Fruit fly (Drosophila melanogaster): ENCODE data around the gene CG2444.

The CG2444 gene

dm6 chrX:11686675-11687074, 18.4 kb downstream of the CG2444 start:
- no peak for TF ChIP-seq usp (GFP tag; optimal IDR thresholded peaks at IDR 0.05)
- TF ChIP-seq EcR (GFP tag; optimal IDR thresholded peaks at IDR 0.05), result no peak
- TF ChIP-seq pan (optimal IDR thresholded peaks at IDR 0.05), result no peak
- no peak for TF ChIP-seq psq (optimal IDR thresholded peaks at IDR 0.05)
- no peak for TF ChIP-seq Dll (optimal IDR thresholded peaks at IDR 0.05)

DNA sequence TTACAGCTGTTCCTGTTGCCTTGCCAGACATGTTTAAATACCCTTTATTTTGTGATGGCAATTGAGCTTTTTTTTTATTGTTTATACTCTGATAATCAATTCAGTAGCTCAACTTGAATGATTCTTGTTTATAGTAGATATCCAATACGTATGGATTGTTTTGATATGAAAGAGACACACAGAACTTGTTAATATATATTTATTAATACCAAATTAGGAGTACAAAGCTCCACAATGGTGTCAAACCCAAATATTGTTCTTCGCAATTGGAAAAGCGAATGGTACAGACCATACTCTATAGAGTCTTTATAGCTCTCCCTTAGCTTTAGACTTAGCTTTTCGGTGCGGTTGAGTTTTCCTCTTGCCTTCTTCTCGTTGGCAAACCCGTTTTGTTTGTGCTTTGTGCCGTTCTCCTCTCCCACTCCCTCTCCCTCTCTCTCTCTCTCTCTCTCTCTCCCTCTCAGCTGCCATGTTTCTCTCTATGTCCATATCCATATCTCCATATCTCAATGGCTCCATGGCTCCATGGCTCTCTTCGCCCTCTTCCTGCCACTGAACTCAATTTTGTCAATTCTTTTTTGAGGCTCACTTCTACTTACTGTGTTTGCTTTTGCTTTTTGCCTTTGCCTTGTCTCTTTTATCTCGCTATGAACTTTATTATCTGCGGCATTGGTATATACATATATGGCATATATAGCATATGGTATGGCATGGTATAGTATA, 19.0 kb downstream of the CG2444 start:
- TF ChIP-seq EcR (GFP tag; optimal IDR thresholded peaks at IDR 0.05), result peak in 1 of 2 experiments; percentile 37
- TF ChIP-seq psq (optimal IDR thresholded peaks at IDR 0.05), result no peak
- no peak for TF ChIP-seq usp (GFP tag; optimal IDR thresholded peaks at IDR 0.05)
- no peak for TF ChIP-seq CG8478 (optimal IDR thresholded peaks at IDR 0.05)

DNA sequence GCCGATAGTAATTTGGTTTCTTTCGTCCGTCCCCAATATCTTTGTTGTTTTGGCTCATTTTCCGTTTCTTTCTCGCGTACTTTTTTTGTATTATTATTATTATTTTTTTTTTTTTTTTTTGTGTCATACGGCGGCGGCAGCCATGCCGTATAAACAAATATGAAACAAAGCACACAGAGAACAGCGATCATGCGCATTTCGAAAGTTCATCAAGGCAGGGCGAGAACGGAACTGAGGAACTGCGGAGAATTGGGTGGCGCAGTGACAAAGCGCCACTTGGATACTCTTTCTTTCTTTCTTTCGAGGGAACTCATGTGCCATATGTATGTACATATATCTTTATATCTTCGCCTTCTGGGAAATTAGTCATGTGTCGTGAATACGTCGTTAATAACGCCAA, 20.6 kb downstream of the CG2444 start:
- TF ChIP-seq EcR (GFP tag; optimal IDR thresholded peaks at IDR 0.05), result no peak
- no peak for TF ChIP-seq Dll (optimal IDR thresholded peaks at IDR 0.05)
- no peak for TF ChIP-seq usp (GFP tag; optimal IDR thresholded peaks at IDR 0.05)
- TF ChIP-seq pan (optimal IDR thresholded peaks at IDR 0.05), result no peak
- no peak for TF ChIP-seq psq (optimal IDR thresholded peaks at IDR 0.05)
- no peak for TF ChIP-seq CG8478 (optimal IDR thresholded peaks at IDR 0.05)

DNA sequence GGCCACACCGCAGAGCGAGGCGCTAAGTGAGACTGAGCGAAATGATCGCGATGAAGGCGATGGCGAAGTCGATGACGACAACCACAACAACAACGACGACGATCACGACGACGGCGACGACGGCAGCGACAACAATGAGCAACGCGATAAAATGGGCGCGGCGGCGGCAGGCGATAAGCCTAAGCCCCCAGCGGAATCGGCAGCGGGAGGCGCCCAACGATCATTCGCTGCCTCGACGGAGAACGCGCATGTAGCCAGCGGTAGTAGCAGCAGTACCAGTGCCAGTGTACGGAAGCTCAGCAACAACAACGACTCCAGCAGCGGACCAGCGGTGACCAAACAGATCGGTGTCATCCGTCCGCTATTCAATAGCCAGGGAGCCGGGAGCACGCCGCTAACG, 21.6 kb downstream of the CG2444 start:
- TF ChIP-seq Dll (optimal IDR thresholded peaks at IDR 0.05) (no peak), EcR (GFP tag; optimal IDR thresholded peaks at IDR 0.05) (no peak), pan (optimal IDR thresholded peaks at IDR 0.05) (no peak)

DNA sequence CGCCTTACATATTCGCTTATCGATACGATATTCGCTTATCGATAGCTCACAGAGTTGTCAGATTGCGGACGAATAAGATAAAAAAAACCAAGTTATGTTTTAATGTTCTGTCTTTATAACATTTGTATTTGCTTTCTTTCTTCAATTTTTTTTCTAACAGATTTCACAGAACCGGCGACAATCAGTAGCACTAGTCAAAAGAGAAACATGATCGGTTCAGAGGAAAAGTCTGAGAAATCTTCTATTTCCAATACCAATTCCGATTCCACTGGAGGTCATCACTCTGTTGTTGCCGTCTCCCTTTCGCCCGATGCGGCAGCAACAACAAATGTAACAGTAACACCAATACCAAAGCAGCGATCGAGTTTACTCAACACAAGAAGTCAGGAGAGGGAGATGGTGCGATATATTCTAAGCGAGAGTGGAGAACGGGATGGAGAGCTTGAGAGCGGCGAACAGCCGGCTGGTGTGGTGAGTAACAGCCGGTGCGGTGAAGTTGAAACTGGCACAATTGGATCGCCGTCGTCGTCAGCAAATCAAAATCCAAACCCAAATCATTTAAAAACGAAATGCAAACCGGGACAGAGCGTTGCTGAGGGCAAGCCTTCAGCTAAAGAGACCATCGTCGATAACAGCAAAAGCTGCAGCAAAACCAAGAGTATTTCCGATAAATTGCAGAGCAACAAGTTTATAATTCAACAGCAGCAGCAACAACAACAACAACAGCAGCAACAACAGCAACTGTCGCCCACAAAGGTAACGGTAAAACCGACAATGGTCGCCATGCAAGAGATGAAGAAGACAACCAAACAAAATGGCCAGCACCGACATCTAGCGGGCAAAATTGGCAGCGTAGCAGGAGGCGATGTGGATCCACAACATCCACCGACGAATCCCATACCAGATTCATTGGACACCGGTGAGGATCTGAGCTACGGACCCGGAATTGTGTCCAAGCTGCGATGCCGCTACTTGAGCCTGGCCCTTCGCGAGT, 23.2 kb downstream of the CG2444 start:
- TF ChIP-seq usp (GFP tag; optimal IDR thresholded peaks at IDR 0.05), result no peak
- peak; percentile 34 for TF ChIP-seq CG8478 (optimal IDR thresholded peaks at IDR 0.05)
- peak in 1 of 2 experiments; percentile 96 for TF ChIP-seq EcR (GFP tag; optimal IDR thresholded peaks at IDR 0.05)
- TF ChIP-seq Dll (optimal IDR thresholded peaks at IDR 0.05), result peak; percentile 66
- no peak for TF ChIP-seq psq (optimal IDR thresholded peaks at IDR 0.05)
- TF ChIP-seq pan (optimal IDR thresholded peaks at IDR 0.05), result no peak

- TF ChIP-seq CG8478 (optimal IDR thresholded peaks at IDR 0.05), result no peak
- TF ChIP-seq EcR (GFP tag; optimal IDR thresholded peaks at IDR 0.05), result no peak
- TF ChIP-seq pan (optimal IDR thresholded peaks at IDR 0.05), result no peak
- TF ChIP-seq usp (GFP tag; optimal IDR thresholded peaks at IDR 0.05), result no peak
- no peak for TF ChIP-seq Dll (optimal IDR thresholded peaks at IDR 0.05)
- no peak for TF ChIP-seq psq (optimal IDR thresholded peaks at IDR 0.05)
Observed at dm6 chrX:11680405-11680804, 24.7 kb downstream of the CG2444 start.

- TF ChIP-seq CG8478 (optimal IDR thresholded peaks at IDR 0.05) (no peak), usp (GFP tag; optimal IDR thresholded peaks at IDR 0.05) (no peak), EcR (GFP tag; optimal IDR thresholded peaks at IDR 0.05) (no peak), Dll (optimal IDR thresholded peaks at IDR 0.05) (no peak), psq (optimal IDR thresholded peaks at IDR 0.05) (no peak), pan (optimal IDR thresholded peaks at IDR 0.05) (no peak)
Observed at dm6 chrX:11679461-11679860, 25.6 kb downstream of the CG2444 start.

dm6 chrX:11678539-11679040, 26.5 kb downstream of the CG2444 start, which contains the start of the genes Vlet and bif:
TSS of gene Vlet (minus strand) at chrX:11678589.
TSS of gene bif (plus strand) at chrX:11678970.
- TF ChIP-seq EcR (GFP tag; optimal IDR thresholded peaks at IDR 0.05), result no peak
- no peak for TF ChIP-seq psq (optimal IDR thresholded peaks at IDR 0.05)
- TF ChIP-seq pan (optimal IDR thresholded peaks at IDR 0.05), result no peak
- no peak for TF ChIP-seq usp (GFP tag; optimal IDR thresholded peaks at IDR 0.05)
- no peak for TF ChIP-seq Dll (optimal IDR thresholded peaks at IDR 0.05)
- TF ChIP-seq CG8478 (optimal IDR thresholded peaks at IDR 0.05), result no peak

DNA sequence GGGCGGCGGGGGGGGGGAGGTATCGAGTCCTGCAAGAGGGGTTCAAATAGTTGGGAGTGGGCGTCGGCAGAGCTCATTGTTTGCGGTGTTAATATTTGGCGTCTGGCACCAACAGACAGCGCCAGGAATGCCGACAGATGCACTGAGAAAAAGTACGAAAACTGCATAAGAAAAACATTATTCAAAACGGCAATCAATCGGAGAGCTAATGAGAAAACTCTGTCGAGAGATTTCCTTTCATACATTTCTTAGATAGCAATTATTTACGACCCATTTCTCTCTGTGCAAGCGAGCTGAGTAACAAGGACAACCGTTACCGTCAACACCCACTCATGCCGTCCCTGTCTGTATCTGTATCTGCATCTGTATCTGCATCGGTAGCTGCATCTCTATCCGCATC, 41.0 kb downstream of the CG2444 start:
- TF ChIP-seq psq (optimal IDR thresholded peaks at IDR 0.05) (no peak), usp (GFP tag; optimal IDR thresholded peaks at IDR 0.05) (no peak), EcR (GFP tag; optimal IDR thresholded peaks at IDR 0.05) (no peak), Dll (optimal IDR thresholded peaks at IDR 0.05) (no peak), pan (optimal IDR thresholded peaks at IDR 0.05) (no peak), CG8478 (optimal IDR thresholded peaks at IDR 0.05) (no peak)

dm6 chrX:11660476-11660875, 44.6 kb downstream of the CG2444 start:
- no peak for TF ChIP-seq psq (optimal IDR thresholded peaks at IDR 0.05)
- TF ChIP-seq usp (GFP tag; optimal IDR thresholded peaks at IDR 0.05), result no peak
- TF ChIP-seq pan (optimal IDR thresholded peaks at IDR 0.05), result no peak
- no peak for TF ChIP-seq EcR (GFP tag; optimal IDR thresholded peaks at IDR 0.05)
- TF ChIP-seq Dll (optimal IDR thresholded peaks at IDR 0.05), result no peak
- TF ChIP-seq CG8478 (optimal IDR thresholded peaks at IDR 0.05), result no peak

- TF ChIP-seq CG8478 (optimal IDR thresholded peaks at IDR 0.05) (no peak), Dll (optimal IDR thresholded peaks at IDR 0.05) (no peak), psq (optimal IDR thresholded peaks at IDR 0.05) (no peak), EcR (GFP tag; optimal IDR thresholded peaks at IDR 0.05) (no peak), pan (optimal IDR thresholded peaks at IDR 0.05) (no peak), usp (GFP tag; optimal IDR thresholded peaks at IDR 0.05) (no peak)
Observed at dm6 chrX:11659634-11660033, 45.5 kb downstream of the CG2444 start.

dm6 chrX:11659080-11659479, 46.0 kb downstream of the CG2444 start:
- TF ChIP-seq Dll (optimal IDR thresholded peaks at IDR 0.05), result no peak
- TF ChIP-seq CG8478 (optimal IDR thresholded peaks at IDR 0.05), result no peak
- no peak for TF ChIP-seq EcR (GFP tag; optimal IDR thresholded peaks at IDR 0.05)
- TF ChIP-seq pan (optimal IDR thresholded peaks at IDR 0.05), result no peak
- no peak for TF ChIP-seq usp (GFP tag; optimal IDR thresholded peaks at IDR 0.05)
- no peak for TF ChIP-seq psq (optimal IDR thresholded peaks at IDR 0.05)

Measured in whole organism.